Worm (Caenorhabditis elegans) whole organism, L4/young adult: ENCODE measurements around the gene hsp-75.

ENCODE experiments used
- W03F9.2 ChIP-seq: fragments of 150-350 bp; optimal IDR thresholded peaks from 2 replicates; lab custom pipeline; 2014; ENCODE audit warnings: missing biosample characterization, missing genetic modification characterization
- him-1 ChIP-seq: sonication (generic microtip); optimal IDR thresholded peaks from 2 replicates; lab custom pipeline; 2016; ENCODE audit warnings: missing genotype, missing genetic modification reagents, missing genetic modification characterization, missing compliant biosample characterization

- no peak for TF ChIP-seq W03F9.2 (tag; lab: Kevin White, UChicago)
- TF ChIP-seq him-1 (tag; lab: Kevin White, UChicago): no peak
These were observed 27.0 kb downstream of the hsp-75 start for ce11 chrIII:7199467-7199866.
